Worm (Caenorhabditis elegans): Measurements from ENCODE around the gene Y48A6B.8.
A peak's percentile ranks its signal among the peaks of the same experiment; 100 is the strongest.

The Y48A6B.8 gene

ce11 chrIII:11007552-11008272 is 21.5 kb downstream of the Y48A6B.8 start, which contains the start of the genes fipr-17 and Y48A6B.3 (continued):
- peak; percentile 59 for TF ChIP-seq hlh-30 (tag; optimal IDR thresholded peaks at IDR 0.05; ENCODE audit: insufficient read depth)
- TF ChIP-seq spr-3 (GFP tag; optimal IDR thresholded peaks at IDR 0.05): no peak
- no peak for TF ChIP-seq daf-16 (GFP tag; optimal IDR thresholded peaks at IDR 0.05)
- TF ChIP-seq daf-16 (tag; optimal IDR thresholded peaks at IDR 0.05): no peak
- TF ChIP-seq mdt-29 (GFP tag; IDR thresholded peaks at IDR 0.05): no peak
- TF ChIP-seq pqm-1 (tag; optimal IDR thresholded peaks at IDR 0.05): no peak
- TF ChIP-seq ceh-44 (GFP tag; IDR thresholded peaks at IDR 0.05): no peak
- no peak for TF ChIP-seq madf-9 (GFP tag; conservative IDR thresholded peaks at IDR 0.05)
- TF ChIP-seq daf-19 (GFP tag; conservative IDR thresholded peaks at IDR 0.05): no peak
- no peak for TF ChIP-seq ctbp-1 (GFP tag; IDR thresholded peaks at IDR 0.05)
- peak; percentile 57 for TF ChIP-seq hmg-1.1 (GFP tag; IDR thresholded peaks at IDR 0.05)
- no peak for TF ChIP-seq lin-1 (GFP tag; IDR thresholded peaks at IDR 0.05)
- peak; percentile 66 for TF ChIP-seq nhr-28 (tag; optimal IDR thresholded peaks at IDR 0.05)
- TF ChIP-seq nhr-10 (tag; optimal IDR thresholded peaks at IDR 0.05): no peak
- TF ChIP-seq D1046.2 (GFP tag; IDR thresholded peaks at IDR 0.05): no peak
- no peak for TF ChIP-seq nhr-41 (GFP tag; IDR thresholded peaks at IDR 0.05)
- TF ChIP-seq lin-38 (GFP tag; IDR thresholded peaks at IDR 0.05): peak; percentile 98
- no peak for TF ChIP-seq ztf-11 (tag; optimal IDR thresholded peaks at IDR 0.05)
- TF ChIP-seq ces-1 (GFP tag; optimal IDR thresholded peaks at IDR 0.05): peak; percentile 13
- no peak for TF ChIP-seq Y48G9A.11 (GFP tag; IDR thresholded peaks at IDR 0.05)
- no peak for TF ChIP-seq dmd-9 (GFP tag; IDR thresholded peaks at IDR 0.05)
- peak; percentile 90 for TF ChIP-seq nhr-6 (tag; optimal IDR thresholded peaks at IDR 0.05)
- peak; percentile 69 for TF ChIP-seq rbr-2 (tag; optimal IDR thresholded peaks at IDR 0.05)
- TF ChIP-seq lin-13 (GFP tag; optimal IDR thresholded peaks at IDR 0.05): peak; percentile 76
- TF ChIP-seq T20F7.1 (GFP tag; optimal IDR thresholded peaks at IDR 0.05): no peak
- TF ChIP-seq egl-27 (tag; optimal IDR thresholded peaks at IDR 0.05): no peak
- TF ChIP-seq ceh-32 (tag; optimal IDR thresholded peaks at IDR 0.05; ENCODE audit: poor library complexity): no peak
- TF ChIP-seq T26A8.4 (GFP tag; IDR thresholded peaks at IDR 0.05): peak; percentile 43; the same call in 1 of the 2 replicates
- no peak for TF ChIP-seq unc-62 (GFP tag; optimal IDR thresholded peaks at IDR 0.05 in 1 of 2)
- no peak for TF ChIP-seq unc-62 (tag; optimal IDR thresholded peaks at IDR 0.05)
- TF ChIP-seq hif-1 (tag; optimal IDR thresholded peaks at IDR 0.05): peak in 1 of 2 experiments; percentile 65
- no peak for TF ChIP-seq ama-1 (optimal IDR thresholded peaks at IDR 0.05)
- TF ChIP-seq zip-11 (GFP tag; IDR thresholded peaks at IDR 0.05): no peak
- peak; percentile 6 for TF ChIP-seq lin-15B (tag; optimal IDR thresholded peaks at IDR 0.05)
- TF ChIP-seq ceh-20 (GFP tag; IDR thresholded peaks at IDR 0.05): no peak
- TF ChIP-seq daf-12 (tag; optimal IDR thresholded peaks at IDR 0.05): no peak
- peak; percentile 93 for TF ChIP-seq mes-2 (tag; optimal IDR thresholded peaks at IDR 0.05; ENCODE audit: poor library complexity, severe bottlenecking)
- TF ChIP-seq dpl-1 (GFP tag; optimal IDR thresholded peaks at IDR 0.05): peak; percentile 97
- TF ChIP-seq ZK546.5 (tag; optimal IDR thresholded peaks at IDR 0.05): no peak
- no peak for TF ChIP-seq php-3 (GFP tag; IDR thresholded peaks at IDR 0.05)
- no peak for TF ChIP-seq tag-97 (GFP tag; IDR thresholded peaks at IDR 0.05)
- no peak for TF ChIP-seq jun-1 (tag; optimal IDR thresholded peaks at IDR 0.05)
- TF ChIP-seq aha-1 (tag): no peak
- no peak for TF ChIP-seq madf-5 (GFP tag; IDR thresholded peaks at IDR 0.05)
- peak; percentile 51 for TF ChIP-seq hlh-11 (tag; optimal IDR thresholded peaks at IDR 0.05)
- no peak for TF ChIP-seq pha-4 (GFP tag; IDR thresholded peaks at IDR 0.05)
- no peak for TF ChIP-seq pha-4 (tag; optimal IDR thresholded peaks at IDR 0.05)
- TF ChIP-seq F10B5.3 (tag; optimal IDR thresholded peaks at IDR 0.05): no peak
- TF ChIP-seq nhr-25 (tag; optimal IDR thresholded peaks at IDR 0.05; ENCODE audit: borderline replicate concordance, insufficient read depth): peak; percentile 70
- TF ChIP-seq lir-3 (tag; optimal IDR thresholded peaks at IDR 0.05): no peak
- TF ChIP-seq ZK337.2 (GFP tag; IDR thresholded peaks at IDR 0.05): no peak
